Worm (Caenorhabditis elegans): Measurements from ENCODE around the gene Y38C1AA.19.
A peak's percentile ranks its signal among the peaks of the same experiment; 100 is the strongest.

Gene Y38C1AA.19

DNA sequence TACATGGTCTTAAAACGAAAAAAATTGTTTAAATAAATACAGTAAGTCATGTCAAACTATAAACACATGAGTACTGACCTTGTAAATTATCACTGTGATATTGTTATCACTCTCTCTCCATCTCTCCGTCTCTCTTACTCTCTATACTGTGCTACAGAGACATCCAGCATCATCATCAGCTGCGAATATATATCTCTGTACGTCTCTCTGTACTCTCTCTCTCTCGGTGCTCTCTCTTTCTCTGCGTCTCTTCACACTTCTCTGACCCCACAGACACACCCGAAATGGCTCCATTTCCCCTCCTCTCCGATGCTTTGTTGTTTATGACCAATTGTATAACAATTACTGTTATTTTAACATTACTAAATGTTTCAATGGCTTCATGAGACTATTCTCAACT is 50.6 kb downstream of the Y38C1AA.19 start:
- TF ChIP-seq alr-1 (tag; optimal IDR thresholded peaks at IDR 0.05) (no peak), sem-4 (tag; optimal IDR thresholded peaks at IDR 0.05) (no peak), ceh-82 (tag; optimal IDR thresholded peaks at IDR 0.05) (no peak), fos-1 (tag; optimal IDR thresholded peaks at IDR 0.05) (peak; percentile 56), unc-39 (tag; optimal IDR thresholded peaks at IDR 0.05) (no peak), ama-1 (optimal IDR thresholded peaks at IDR 0.05) (no peak), nhr-77 (tag; optimal IDR thresholded peaks at IDR 0.05) (no peak), dmd-4 (tag; optimal IDR thresholded peaks at IDR 0.05) (no peak), peb-1 (tag; optimal IDR thresholded peaks at IDR 0.05) (no peak), nhr-12 (tag; optimal IDR thresholded peaks at IDR 0.05) (no peak), F13H6.1 (tag; optimal IDR thresholded peaks at IDR 0.05) (peak; percentile 34), blmp-1 (tag; optimal IDR thresholded peaks at IDR 0.05; ENCODE audit: insufficient read depth) (no peak), lsy-2 (tag; optimal IDR thresholded peaks at IDR 0.05) (peak in 1 of 2 experiments; percentile 36), mdl-1 (tag; optimal IDR thresholded peaks at IDR 0.05) (no peak), nhr-6 (tag; optimal IDR thresholded peaks at IDR 0.05) (no peak), mbf-1 (tag; optimal IDR thresholded peaks at IDR 0.05) (no peak), aly-2 (tag; optimal IDR thresholded peaks at IDR 0.05) (no peak), skn-1 (tag; optimal IDR thresholded peaks at IDR 0.05) (no peak), lin-39 (tag; optimal IDR thresholded peaks at IDR 0.05) (no peak), lin-11 (tag; optimal IDR thresholded peaks at IDR 0.05) (no peak), nhr-11 (tag; optimal IDR thresholded peaks at IDR 0.05) (no peak), sma-3 (GFP tag; optimal IDR thresholded peaks at IDR 0.05) (peak; percentile 57), gmeb-1 (tag; optimal IDR thresholded peaks at IDR 0.05) (peak; percentile 68), elt-3 (tag; optimal IDR thresholded peaks at IDR 0.05) (no peak), C34F6.9 (tag; optimal IDR thresholded peaks at IDR 0.05) (peak; percentile 27), egl-27 (tag; optimal IDR thresholded peaks at IDR 0.05) (peak; percentile 21), ztf-11 (tag; optimal IDR thresholded peaks at IDR 0.05) (no peak), nhr-23 (tag; optimal IDR thresholded peaks at IDR 0.05) (no peak), ZK546.5 (tag; optimal IDR thresholded peaks at IDR 0.05) (no peak), zag-1 (tag; optimal IDR thresholded peaks at IDR 0.05) (no peak), mab-5 (tag; optimal IDR thresholded peaks at IDR 0.05) (no peak), snpc-4 (tag; optimal IDR thresholded peaks at IDR 0.05) (no peak), lin-13 (GFP tag; optimal IDR thresholded peaks at IDR 0.05) (peak; percentile 14), elt-1 (tag; optimal IDR thresholded peaks at IDR 0.05) (no peak), ztf-1 (GFP tag; conservative IDR thresholded peaks at IDR 0.05) (no peak), unc-62 (GFP tag; optimal IDR thresholded peaks at IDR 0.05) (no peak), nhr-10 (tag; optimal IDR thresholded peaks at IDR 0.05) (no peak), sma-9 (GFP tag; optimal IDR thresholded peaks at IDR 0.05) (no peak), sma-9 (tag; optimal IDR thresholded peaks at IDR 0.05) (no peak), ztf-4 (tag; optimal IDR thresholded peaks at IDR 0.05) (no peak), nhr-237 (tag; optimal IDR thresholded peaks at IDR 0.05) (no peak), crh-2 (tag; optimal IDR thresholded peaks at IDR 0.05) (peak; percentile 53), unc-55 (GFP tag; optimal IDR thresholded peaks at IDR 0.05) (peak; percentile 43), R02D3.7 (tag; optimal IDR thresholded peaks at IDR 0.05) (no peak), ceh-16 (tag; optimal IDR thresholded peaks at IDR 0.05) (no peak), Y55F3AM.14 (GFP tag; optimal IDR thresholded peaks at IDR 0.05) (no peak), nhr-129 (tag; optimal IDR thresholded peaks at IDR 0.05) (peak; percentile 48), nhr-25 (tag; optimal IDR thresholded peaks at IDR 0.05) (no peak), nhr-21 (tag; optimal IDR thresholded peaks at IDR 0.05) (no peak)

Data from whole organism, L2 larva.